Worm (Caenorhabditis elegans): ENCODE results near the gene sru-20.
A peak's percentile ranks its signal among the peaks of the same experiment; 100 is the strongest.

The sru-20 gene

ce11 chrIV:12531047-12531446 lies 35.8 kb downstream of the sru-20 start, which contains the start of gene F53B2.5:
Gene F53B2.5 (minus strand): TSS chrIV:12531147.
- TF ChIP-seq ztf-4 (tag; optimal IDR thresholded peaks at IDR 0.05) (no peak), egl-5 (tag; optimal IDR thresholded peaks at IDR 0.05) (no peak)

ce11 chrIV:12531464-12531863 lies 36.2 kb downstream of the sru-20 start:
- TF ChIP-seq nhr-23 (tag; optimal IDR thresholded peaks at IDR 0.05) (peak; percentile 33), lin-39 (tag; optimal IDR thresholded peaks at IDR 0.05) (no peak), elt-1 (tag; optimal IDR thresholded peaks at IDR 0.05) (peak; percentile 89), nhr-25 (tag; optimal IDR thresholded peaks at IDR 0.05) (peak; percentile 73)

- no peak for TF ChIP-seq nhr-25 (tag; optimal IDR thresholded peaks at IDR 0.05)
- no peak for TF ChIP-seq jun-1 (tag; optimal IDR thresholded peaks at IDR 0.05)
- TF ChIP-seq fos-1 (tag; optimal IDR thresholded peaks at IDR 0.05) = no peak
Measured at ce11 chrIV:12536358-12536757, 41.1 kb downstream of the sru-20 start.

ce11 chrIV:12537694-12538093 lies 42.4 kb downstream of the sru-20 start:
- TF ChIP-seq zag-1 (tag; optimal IDR thresholded peaks at IDR 0.05) (no peak), fos-1 (tag; optimal IDR thresholded peaks at IDR 0.05) (no peak), elt-3 (tag; optimal IDR thresholded peaks at IDR 0.05) (no peak), daf-12 (tag; optimal IDR thresholded peaks at IDR 0.05) (no peak), ceh-28 (tag; optimal IDR thresholded peaks at IDR 0.05) (no peak), sea-2 (GFP tag; optimal IDR thresholded peaks at IDR 0.05) (no peak), nhr-67 (tag; optimal IDR thresholded peaks at IDR 0.05) (no peak), elt-1 (tag; optimal IDR thresholded peaks at IDR 0.05) (no peak), nhr-12 (tag; optimal IDR thresholded peaks at IDR 0.05) (no peak), ama-1 (optimal IDR thresholded peaks at IDR 0.05) (no peak), pha-4 (tag; optimal IDR thresholded peaks at IDR 0.05) (no peak), nhr-77 (tag; optimal IDR thresholded peaks at IDR 0.05) (no peak), nhr-237 (tag; optimal IDR thresholded peaks at IDR 0.05) (no peak), elt-2 (tag; optimal IDR thresholded peaks at IDR 0.05) (no peak)

- TF ChIP-seq nhr-67 (tag; optimal IDR thresholded peaks at IDR 0.05) (no peak), nhr-28 (tag; optimal IDR thresholded peaks at IDR 0.05) (no peak), elt-1 (tag; optimal IDR thresholded peaks at IDR 0.05) (peak; percentile 5), ztf-4 (tag; optimal IDR thresholded peaks at IDR 0.05) (no peak), nhr-25 (tag; optimal IDR thresholded peaks at IDR 0.05) (peak; percentile 44), tbx-2 (tag; optimal IDR thresholded peaks at IDR 0.05) (no peak), nhr-12 (tag; optimal IDR thresholded peaks at IDR 0.05) (no peak), nhr-43 (tag; optimal IDR thresholded peaks at IDR 0.05; ENCODE audit: poor library complexity, severe bottlenecking) (no peak)
Measured at ce11 chrIV:12540242-12540641, 44.9 kb downstream of the sru-20 start.

ce11 chrIV:12542011-12542410 lies 46.7 kb downstream of the sru-20 start, which contains the start of gene ham-1:
Gene ham-1 (plus strand): TSS chrIV:12542183.
- no peak for TF ChIP-seq nhr-11 (tag; optimal IDR thresholded peaks at IDR 0.05)
- TF ChIP-seq fkh-2 (tag; optimal IDR thresholded peaks at IDR 0.05) = no peak
- no peak for TF ChIP-seq nhr-43 (tag; optimal IDR thresholded peaks at IDR 0.05; ENCODE audit: poor library complexity, severe bottlenecking)
- TF ChIP-seq pha-4 (tag; optimal IDR thresholded peaks at IDR 0.05) = no peak
- no peak for TF ChIP-seq lsy-12 (tag; optimal IDR thresholded peaks at IDR 0.05)
- no peak for TF ChIP-seq ama-1 (optimal IDR thresholded peaks at IDR 0.05)
- TF ChIP-seq pqm-1 (tag; optimal IDR thresholded peaks at IDR 0.05) = no peak
- no peak for TF ChIP-seq ceh-16 (tag; optimal IDR thresholded peaks at IDR 0.05)

ce11 chrIV:12544624-12545023 lies 49.3 kb downstream of the sru-20 start:
- TF ChIP-seq egl-27 (tag; optimal IDR thresholded peaks at IDR 0.05) = no peak

ce11 chrIV:12545393-12545792 lies 50.1 kb downstream of the sru-20 start:
- TF ChIP-seq pha-4 (tag; optimal IDR thresholded peaks at IDR 0.05) (peak; percentile 7), aly-2 (tag; optimal IDR thresholded peaks at IDR 0.05) (no peak)

All from whole organism, L3 larva.